Fruit fly (Drosophila melanogaster): ENCODE results near the gene TfIIB.

TfIIB gene

dm6 chr2L:10474268-10474678 is 43.1 kb downstream of the TfIIB start, which contains the start of gene RluA-1 (continued):
- peak; percentile 92 for TF ChIP-seq CG2116 (GFP tag; optimal IDR thresholded peaks at IDR 0.05)
- TF ChIP-seq CG15514 (GFP tag; optimal IDR thresholded peaks at IDR 0.05): peak; percentile 95
- peak; percentile 100 for TF ChIP-seq Oli (tag; optimal IDR thresholded peaks at IDR 0.05)
- TF ChIP-seq tup (GFP tag; optimal IDR thresholded peaks at IDR 0.05): peak; percentile 97
- peak; percentile 99 for TF ChIP-seq ro (GFP tag; IDR thresholded peaks at IDR 0.05)
- TF ChIP-seq Dip3 (GFP tag; optimal IDR thresholded peaks at IDR 0.05): peak; percentile 77
- TF ChIP-seq CG9876 (GFP tag; optimal IDR thresholded peaks at IDR 0.05): peak; percentile 72
- peak; percentile 80 for TF ChIP-seq pros (GFP tag; optimal IDR thresholded peaks at IDR 0.05)
- TF ChIP-seq CG4328 (GFP tag; optimal IDR thresholded peaks at IDR 0.05): peak; percentile 98
- peak; percentile 99 for TF ChIP-seq Fer1 (GFP tag; optimal IDR thresholded peaks at IDR 0.05)
- TF ChIP-seq CG33213 (GFP tag; optimal IDR thresholded peaks at IDR 0.05): peak; percentile 96
- TF ChIP-seq oc (tag; optimal IDR thresholded peaks at IDR 0.05): peak; percentile 100
- TF ChIP-seq D (optimal IDR thresholded peaks at IDR 0.05): no peak
- TF ChIP-seq D (GFP tag; optimal IDR thresholded peaks at IDR 0.05): peak; percentile 99
- peak; percentile 92 for TF ChIP-seq Kr (GFP tag; optimal IDR thresholded peaks at IDR 0.05)
- TF ChIP-seq Dek (tag; optimal IDR thresholded peaks at IDR 0.05): peak; percentile 99
- peak; percentile 99 for TF ChIP-seq CG9727 (GFP tag; optimal IDR thresholded peaks at IDR 0.05)
- peak; percentile 73 for TF ChIP-seq MBD-R2 (GFP tag; IDR thresholded peaks at IDR 0.05)
- peak; percentile 98 for TF ChIP-seq CG17912 (GFP tag; optimal IDR thresholded peaks at IDR 0.05)
- no peak for TF ChIP-seq fru (optimal IDR thresholded peaks at IDR 0.05)
- TF ChIP-seq ewg (GFP tag; optimal IDR thresholded peaks at IDR 0.05): peak; percentile 99
- peak; percentile 91 for TF ChIP-seq CG10321 (GFP tag; IDR thresholded peaks at IDR 0.05)
- peak; percentile 99 for TF ChIP-seq H15 (GFP tag; IDR thresholded peaks at IDR 0.05)
- TF ChIP-seq Mes4 (GFP tag; optimal IDR thresholded peaks at IDR 0.05): peak; percentile 91
- TF ChIP-seq prd (optimal IDR thresholded peaks at IDR 0.05): no peak
- peak; percentile 99 for TF ChIP-seq prd (GFP tag; IDR thresholded peaks at IDR 0.05)
- peak; percentile 99 for TF ChIP-seq CG12942 (GFP tag; optimal IDR thresholded peaks at IDR 0.05)
- TF ChIP-seq Gsc (GFP tag; IDR thresholded peaks at IDR 0.05): no peak; the same call in 1 of the 2 replicates
- peak; percentile 99 for TF ChIP-seq Chrac-16 (GFP tag; optimal IDR thresholded peaks at IDR 0.05)
- TF ChIP-seq CG12104 (GFP tag; optimal IDR thresholded peaks at IDR 0.05): peak; percentile 99
- TF ChIP-seq CG18262 (tag; optimal IDR thresholded peaks at IDR 0.05): peak; percentile 100
- peak; percentile 97 for TF ChIP-seq Ravus (GFP tag; IDR thresholded peaks at IDR 0.05)
- TF ChIP-seq CG43689 (GFP tag; IDR thresholded peaks at IDR 0.05): peak; percentile 97
- peak; percentile 98 for TF ChIP-seq sens-2 (GFP tag; IDR thresholded peaks at IDR 0.05)
- TF ChIP-seq Hmr (GFP tag; optimal IDR thresholded peaks at IDR 0.05): peak; percentile 99
- TF ChIP-seq CG2875 (GFP tag; optimal IDR thresholded peaks at IDR 0.05): peak; percentile 100
- TF ChIP-seq CG4360 (GFP tag; IDR thresholded peaks at IDR 0.05): peak; percentile 94
- peak; percentile 93 for TF ChIP-seq CG4282 (GFP tag; optimal IDR thresholded peaks at IDR 0.05)
- TF ChIP-seq Aef1 (GFP tag; IDR thresholded peaks at IDR 0.05): peak; percentile 87
- TF ChIP-seq trem (tag; optimal IDR thresholded peaks at IDR 0.05): peak; percentile 97
- peak; percentile 70 for TF ChIP-seq Myb (GFP tag; optimal IDR thresholded peaks at IDR 0.05)
- TF ChIP-seq CG9817 (tag; optimal IDR thresholded peaks at IDR 0.05): peak; percentile 99
- TF ChIP-seq crp (GFP tag; optimal IDR thresholded peaks at IDR 0.05): peak; percentile 29 to 75
- peak; percentile 100 for TF ChIP-seq Awh (GFP tag; IDR thresholded peaks at IDR 0.05)
- TF ChIP-seq Doc3 (GFP tag; IDR thresholded peaks at IDR 0.05; ENCODE audit: partially characterized antibody): peak; percentile 56; the same call in 2 of the 3 replicates
- peak; percentile 67; the same call in 2 of the 3 replicates for TF ChIP-seq CG34224 (GFP tag; IDR thresholded peaks at IDR 0.05; ENCODE audit: partially characterized antibody)
- no peak for TF ChIP-seq Lpt (GFP tag; optimal IDR thresholded peaks at IDR 0.05)
- peak; percentile 97 for TF ChIP-seq Atf6 (GFP tag; IDR thresholded peaks at IDR 0.05)
- peak; percentile 75 for TF ChIP-seq repo (GFP tag; optimal IDR thresholded peaks at IDR 0.05)
- TF ChIP-seq CG10274 (GFP tag; optimal IDR thresholded peaks at IDR 0.05): peak; percentile 92
- peak; percentile 100 for TF ChIP-seq az2 (GFP tag; optimal IDR thresholded peaks at IDR 0.05)
- TF ChIP-seq maf-S (GFP tag; optimal IDR thresholded peaks at IDR 0.05): peak; percentile 87
